Worm (Caenorhabditis elegans): ENCODE results near the gene pqn-70.

DNA sequence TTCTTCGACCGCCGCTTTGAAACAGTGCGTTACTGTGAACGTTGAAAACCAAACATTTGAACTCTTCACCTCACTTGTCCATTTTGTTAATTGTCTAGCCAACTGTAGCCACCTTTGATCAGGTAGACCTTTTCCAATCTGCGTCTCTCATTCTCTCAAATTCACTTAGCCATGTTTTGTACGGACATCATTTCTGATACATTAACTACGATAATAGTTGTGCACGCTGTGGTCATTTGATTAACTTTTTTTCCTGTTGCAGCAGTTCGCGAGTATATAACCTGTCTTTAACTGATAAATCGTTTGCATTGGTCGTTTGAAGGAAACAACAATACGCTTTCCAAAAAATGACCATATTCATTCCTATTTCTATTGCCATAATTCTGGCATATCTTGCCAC lies 11.1 kb downstream of the pqn-70 start, which contains the start of gene cyp-29A2:
- TF ChIP-seq lir-1 (GFP tag; conservative IDR thresholded peaks at IDR 0.05) (no peak), Y53F4B.3 (GFP tag; IDR thresholded peaks at IDR 0.05) (no peak), ceh-91 (GFP tag; IDR thresholded peaks at IDR 0.05) (no peak)
